Fruit fly (Drosophila melanogaster) S2 (cell line): Measurements from ENCODE around the gene CG14624.

Experiments used
- CG8478 ChIP-seq: fragments of >200 bp; optimal IDR thresholded peaks from 2 replicates; lab custom pipeline; 2018
- CTCF ChIP-seq, 2 experiments: fragments of >200 bp; optimal IDR thresholded peaks; 2 replicates each; lab custom pipeline; 2018

The CG14624 gene

dm6 chrX:1203477-1203876 is 3.1 kb upstream of the CG14624 start, which contains the start of gene CG11381:
CG11381 (plus strand) TSS chrX:1203777.
- TF ChIP-seq CG8478 (lab: Kevin White, UChicago) (no peak), CTCF (optimal IDR thresholded peaks at IDR 0.05; lab: Kevin White, UChicago) (no peak)

dm6 chrX:1209251-1210020 is 2.9 kb downstream of the CG14624 start, which contains the start of gene CG11382:
CG11382 (plus strand) TSS chrX:1209970.
- no peak for TF ChIP-seq CG8478 (lab: Kevin White, UChicago)
- no peak for TF ChIP-seq CTCF (optimal IDR thresholded peaks at IDR 0.05; lab: Kevin White, UChicago)

- no peak for TF ChIP-seq CG8478 (lab: Kevin White, UChicago)
- TF ChIP-seq CTCF (optimal IDR thresholded peaks at IDR 0.05; lab: Kevin White, UChicago): peak; percentile 28 to 32
These were observed 8.5 kb downstream of the CG14624 start, which contains the start of gene CG11398 for dm6 chrX:1215000-1215399. CG11398 (minus strand) TSS chrX:1215156.

- TF ChIP-seq CTCF (optimal IDR thresholded peaks at IDR 0.05; lab: Kevin White, UChicago) (no peak), CG8478 (lab: Kevin White, UChicago) (no peak)
These were observed 10.1 kb downstream of the CG14624 start for dm6 chrX:1216681-1217080.

- no peak for TF ChIP-seq CTCF (optimal IDR thresholded peaks at IDR 0.05; lab: Kevin White, UChicago)
- no peak for TF ChIP-seq CG8478 (lab: Kevin White, UChicago)
These were observed 19.3 kb downstream of the CG14624 start for dm6 chrX:1225859-1226258.

dm6 chrX:1229098-1229497 is 22.6 kb downstream of the CG14624 start:
- no peak for TF ChIP-seq CTCF (optimal IDR thresholded peaks at IDR 0.05; lab: Kevin White, UChicago)
- TF ChIP-seq CG8478 (lab: Kevin White, UChicago): no peak

- no peak for TF ChIP-seq CG8478 (lab: Kevin White, UChicago)
- no peak for TF ChIP-seq CTCF (optimal IDR thresholded peaks at IDR 0.05; lab: Kevin White, UChicago)
These were observed 23.0 kb downstream of the CG14624 start for dm6 chrX:1229567-1229966.

- TF ChIP-seq CTCF (optimal IDR thresholded peaks at IDR 0.05; lab: Kevin White, UChicago) (no peak), CG8478 (lab: Kevin White, UChicago) (no peak)
These were observed 25.2 kb downstream of the CG14624 start for dm6 chrX:1231707-1232106.

dm6 chrX:1232533-1233212 is 26.1 kb downstream of the CG14624 start:
- no peak for TF ChIP-seq CTCF (optimal IDR thresholded peaks at IDR 0.05; lab: Kevin White, UChicago)
- TF ChIP-seq CG8478 (lab: Kevin White, UChicago): no peak

dm6 chrX:1233989-1234388 is 27.5 kb downstream of the CG14624 start:
- no peak for TF ChIP-seq CTCF (optimal IDR thresholded peaks at IDR 0.05; lab: Kevin White, UChicago)
- TF ChIP-seq CG8478 (lab: Kevin White, UChicago): no peak

dm6 chrX:1234817-1235617 is 28.5 kb downstream of the CG14624 start:
- no peak for TF ChIP-seq CTCF (optimal IDR thresholded peaks at IDR 0.05; lab: Kevin White, UChicago)

- TF ChIP-seq CG8478 (lab: Kevin White, UChicago) (no peak), CTCF (optimal IDR thresholded peaks at IDR 0.05; lab: Kevin White, UChicago) (no peak)
These were observed 29.1 kb downstream of the CG14624 start for dm6 chrX:1235618-1236006.

- TF ChIP-seq CG8478 (lab: Kevin White, UChicago) (no peak), CTCF (optimal IDR thresholded peaks at IDR 0.05; lab: Kevin White, UChicago) (peak; percentile 93 to 96)
These were observed 29.9 kb downstream of the CG14624 start, which contains the start of gene CG3638 for dm6 chrX:1236475-1236874. CG3638 (minus strand) TSS chrX:1236684.

dm6 chrX:1239832-1240231 is 33.3 kb downstream of the CG14624 start, which contains the start of gene CG11403:
CG11403 (minus strand) TSS chrX:1239884.
- TF ChIP-seq CG8478 (lab: Kevin White, UChicago) (no peak), CTCF (optimal IDR thresholded peaks at IDR 0.05; lab: Kevin White, UChicago) (no peak)
